Fruit fly (Drosophila melanogaster) S2 (cell line): ENCODE data around the gene Cap-H2.

ENCODE experiments used
- CG8478 ChIP-seq: fragments of >200 bp; optimal IDR thresholded peaks from 2 replicates; lab custom pipeline; 2018
- CTCF ChIP-seq, 2 experiments: fragments of >200 bp; optimal IDR thresholded peaks; 2 replicates each; lab custom pipeline; 2018

DNA sequence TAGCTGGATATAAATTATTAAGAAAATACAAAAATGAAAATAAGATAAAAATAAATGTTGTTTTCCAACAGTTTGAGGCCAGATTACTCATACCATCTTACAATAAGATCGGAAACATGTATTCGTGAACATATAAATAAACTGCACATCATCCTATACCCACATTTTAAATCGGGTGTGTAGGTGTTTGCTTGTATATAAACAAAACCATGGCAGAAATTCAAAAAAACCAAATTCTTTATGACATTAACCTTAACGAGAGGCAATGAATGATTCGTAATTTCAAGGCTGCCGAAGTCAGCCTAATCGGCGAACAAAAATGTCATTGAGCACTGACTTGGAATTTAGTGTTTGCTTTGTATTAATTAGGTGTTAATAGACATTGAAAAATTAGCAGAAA lies 17.0 kb downstream of the Cap-H2 start:
- no peak for TF ChIP-seq CTCF (optimal IDR thresholded peaks at IDR 0.05; lab: Kevin White, UChicago)
- no peak for TF ChIP-seq CG8478 (lab: Kevin White, UChicago)
